Worm (Caenorhabditis elegans) whole organism, mixed stage, embryonic: Measurements from ENCODE around the gene Y77E11A.16.

ENCODE experiments used
- bed-3 ChIP-seq: fragments of 200-800 bp; sonication (Bioruptor generic); optimal IDR thresholded peaks from 3 replicates; lab custom pipeline; 2018; ENCODE audit warnings: mild to moderate bottlenecking, missing genetic modification characterization, moderate library complexity, missing compliant biosample characterization
- blmp-1 ChIP-seq: fragments of 150-350 bp; optimal IDR thresholded peaks from 2 replicates; lab custom pipeline; 2014; ENCODE audit warnings: missing biosample characterization, missing genetic modification characterization
- ceh-39 ChIP-seq: fragments of 150-350 bp; optimal IDR thresholded peaks from 2 replicates; lab custom pipeline; 2014; ENCODE audit warnings: missing biosample characterization, missing genetic modification characterization
- ceh-83 ChIP-seq: fragments of 200-800 bp; sonication (Bioruptor generic); optimal IDR thresholded peaks from 2 replicates; lab custom pipeline; 2018; ENCODE audit warnings: mild to moderate bottlenecking, missing genetic modification characterization, missing compliant biosample characterization
- ces-1 ChIP-seq: fragments of 150-350 bp; optimal IDR thresholded peaks from 2 replicates; lab custom pipeline; 2014; ENCODE audit warnings: missing biosample characterization, missing genetic modification reagents, missing genetic modification characterization
- cnd-1 ChIP-seq: fragments of 200-800 bp; sonication (Bioruptor generic); optimal IDR thresholded peaks from 2 replicates; lab custom pipeline; 2018; ENCODE audit warnings: mild to moderate bottlenecking, missing genetic modification characterization, missing compliant biosample characterization
- drap-1 ChIP-seq: fragments of 200-800 bp; sonication (Bioruptor generic); optimal IDR thresholded peaks from 3 replicates; lab custom pipeline; 2018; ENCODE audit warnings: mild to moderate bottlenecking, missing genetic modification characterization, missing compliant biosample characterization
- elt-1 ChIP-seq: sonication (generic microtip); optimal IDR thresholded peaks from 2 replicates; lab custom pipeline; 2017; ENCODE audit warnings: missing genetic modification characterization, mild to moderate bottlenecking, missing compliant biosample characterization, antibody characterized with exemption, moderate library complexity, borderline replicate concordance; ENCODE audit not compliant: insufficient read depth
- elt-3 ChIP-seq: fragments of 150-350 bp; optimal IDR thresholded peaks from 2 replicates; lab custom pipeline; 2014; ENCODE audit warnings: missing biosample characterization, missing genetic modification characterization
- flh-1 ChIP-seq: fragments of 200-800 bp; sonication (Bioruptor generic); optimal IDR thresholded peaks from 2 replicates; lab custom pipeline; 2018; ENCODE audit warnings: mild to moderate bottlenecking, missing genetic modification characterization, moderate library complexity, missing compliant biosample characterization
- ham-2 ChIP-seq: fragments of 200-800 bp; sonication (Bioruptor generic); optimal IDR thresholded peaks from 2 replicates; lab custom pipeline; 2018; ENCODE audit warnings: mild to moderate bottlenecking, missing genetic modification characterization, missing compliant biosample characterization
- hlh-1 ChIP-seq: fragments of 150-350 bp; optimal IDR thresholded peaks from 2 replicates; lab custom pipeline; 2014; ENCODE audit warnings: missing biosample characterization, missing genetic modification reagents, missing genetic modification characterization
- lin-13 ChIP-seq: fragments of 150-350 bp; optimal IDR thresholded peaks from 2 replicates; lab custom pipeline; 2014; ENCODE audit warnings: missing biosample characterization, missing genetic modification characterization
- lin-32 ChIP-seq: fragments of 200-800 bp; sonication (Bioruptor generic); optimal IDR thresholded peaks from 2 replicates; lab custom pipeline; 2018; ENCODE audit warnings: mild to moderate bottlenecking, missing genetic modification characterization, missing compliant biosample characterization
- lsy-2 ChIP-seq: fragments of 150-350 bp; optimal IDR thresholded peaks from 2 replicates; lab custom pipeline; 2014; ENCODE audit warnings: missing biosample characterization, missing genetic modification characterization
- mab-5 ChIP-seq: fragments of 150-350 bp; optimal IDR thresholded peaks from 2 replicates; lab custom pipeline; 2014; ENCODE audit warnings: missing biosample characterization, missing genetic modification characterization
- mep-1 ChIP-seq: fragments of 150-350 bp; optimal IDR thresholded peaks from 2 replicates; lab custom pipeline; 2017; ENCODE audit warnings: missing biosample characterization, missing genetic modification reagents, missing genetic modification characterization, inconsistent platforms
- mls-2 ChIP-seq: sonication (generic microtip); optimal IDR thresholded peaks from 2 replicates; lab custom pipeline; 2016; ENCODE audit warnings: mild to moderate bottlenecking, missing genetic modification characterization, moderate library complexity, missing compliant biosample characterization
- nhr-12 ChIP-seq: fragments of 150-350 bp; optimal IDR thresholded peaks from 2 replicates; lab custom pipeline; 2014; ENCODE audit warnings: missing biosample characterization, missing genetic modification characterization
- nhr-2 ChIP-seq: fragments of 150-350 bp; optimal IDR thresholded peaks from 2 replicates; lab custom pipeline; 2014; ENCODE audit warnings: missing biosample characterization, missing genetic modification characterization
- nhr-237 ChIP-seq: fragments of 150-350 bp; optimal IDR thresholded peaks from 2 replicates; lab custom pipeline; 2014; ENCODE audit warnings: missing biosample characterization, missing genetic modification characterization
- nhr-28 ChIP-seq: fragments of 150-350 bp; optimal IDR thresholded peaks from 2 replicates; lab custom pipeline; 2014; ENCODE audit warnings: missing biosample characterization, missing genetic modification characterization
- nhr-76 ChIP-seq: sonication (generic microtip); optimal IDR thresholded peaks from 2 replicates; lab custom pipeline; 2017; ENCODE audit warnings: missing biosample characterization, missing genetic modification characterization
- pha-4 ChIP-seq: fragments of 150-350 bp; optimal IDR thresholded peaks from 2 replicates; lab custom pipeline; 2018; ENCODE audit warnings: missing biosample characterization, missing genetic modification reagents, missing genetic modification characterization
- snpc-4 ChIP-seq: fragments of 150-350 bp; optimal IDR thresholded peaks from 2 replicates; lab custom pipeline; 2014; ENCODE audit warnings: missing biosample characterization, missing genetic modification characterization
- sptf-1 ChIP-seq: sonication (generic microtip); optimal IDR thresholded peaks from 2 replicates; lab custom pipeline; 2017; ENCODE audit warnings: mild to moderate bottlenecking, missing genetic modification characterization, moderate library complexity, missing compliant biosample characterization
- tbx-8 ChIP-seq: fragments of 200-800 bp; sonication (Bioruptor generic); optimal IDR thresholded peaks from 2 replicates; lab custom pipeline; 2018; ENCODE audit warnings: mild to moderate bottlenecking, missing genetic modification characterization, moderate library complexity, missing compliant biosample characterization
- unc-120 ChIP-seq: sonication (generic microtip); optimal IDR thresholded peaks from 2 replicates; lab custom pipeline; 2017; ENCODE audit warnings: missing genetic modification characterization, missing compliant biosample characterization; ENCODE audit not compliant: poor library complexity, severe bottlenecking
- unc-39 ChIP-seq: fragments of 150-350 bp; optimal IDR thresholded peaks from 2 replicates; lab custom pipeline; 2014; ENCODE audit warnings: missing biosample characterization, missing genetic modification characterization
- unc-62 ChIP-seq: fragments of 150-350 bp; optimal IDR thresholded peaks from 2 replicates; lab custom pipeline; 2014; ENCODE audit warnings: missing biosample characterization, missing genetic modification reagents, missing genetic modification characterization
- zip-8 ChIP-seq: fragments of 150-350 bp; optimal IDR thresholded peaks from 2 replicates; lab custom pipeline; 2014; ENCODE audit warnings: missing biosample characterization, missing genetic modification characterization

Y77E11A.16 gene

DNA sequence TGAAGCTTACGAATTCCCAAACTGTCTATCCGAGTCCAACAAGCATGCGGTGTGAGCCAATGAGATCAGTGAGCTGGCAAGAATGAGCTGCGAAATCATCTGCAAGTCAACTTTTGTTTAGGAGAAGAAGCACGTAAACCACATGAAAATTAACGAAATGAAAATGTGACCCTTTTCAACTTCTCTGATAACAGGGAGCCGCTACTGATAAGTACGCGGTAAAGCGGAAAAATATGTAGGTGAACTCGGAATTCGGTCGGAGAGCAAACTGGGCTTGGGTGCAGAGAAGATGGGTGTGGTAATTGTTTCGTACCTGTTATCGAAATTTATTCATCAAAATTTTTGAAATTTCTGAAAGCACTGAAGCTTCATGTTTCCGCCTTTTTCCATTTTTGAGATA lies 31.3 kb downstream of the Y77E11A.16 start, which contains the start of gene clec-172:
clec-172 (minus strand) TSS at position 101 of the 400 bp plus-strand sequence.
- no peak for TF ChIP-seq mab-5 (tag; lab: Kevin White, UChicago)
- TF ChIP-seq ham-2, result no peak
- TF ChIP-seq mep-1 (tag; lab: Kevin White, UChicago), result no peak
- TF ChIP-seq nhr-12, result no peak
- no peak for TF ChIP-seq elt-1
- TF ChIP-seq nhr-28 (tag; lab: Kevin White, UChicago), result no peak
- TF ChIP-seq flh-1, result no peak
- TF ChIP-seq mls-2 (tag; lab: Kevin White, UChicago), result no peak
- TF ChIP-seq, all 35 proteins: peak for 0

DNA sequence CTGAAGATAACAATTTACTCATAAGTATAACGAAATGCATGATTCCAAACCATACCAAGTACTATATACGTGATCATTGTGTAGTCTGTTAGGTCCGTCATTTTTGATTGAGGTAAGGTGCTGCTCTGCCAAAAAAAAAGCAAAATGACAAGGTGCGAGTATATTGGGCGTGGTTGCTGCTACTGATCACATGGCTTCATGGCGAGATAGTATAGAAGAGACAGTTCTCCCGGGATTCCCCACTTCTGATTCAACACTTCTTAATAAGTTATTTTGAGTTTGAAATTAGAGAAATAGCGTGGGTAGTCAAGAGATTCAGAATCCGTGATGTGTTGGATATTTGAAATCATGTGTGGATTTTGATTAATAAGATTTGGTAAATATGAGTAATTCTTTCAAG lies 36.0 kb downstream of the Y77E11A.16 start, which contains the start of gene K03H6.4:
K03H6.4 (minus strand) TSS at position 101 of the 400 bp plus-strand sequence.
- TF ChIP-seq mab-5 (tag; lab: Kevin White, UChicago), result no peak
- TF ChIP-seq bed-3 (GFP tag; lab: Kevin White, UChicago), result no peak
- no peak for TF ChIP-seq cnd-1 (tag; lab: Kevin White, UChicago)
- TF ChIP-seq nhr-28 (tag; lab: Kevin White, UChicago), result no peak
- no peak for TF ChIP-seq nhr-12
- TF ChIP-seq lsy-2 (tag; lab: Kevin White, UChicago), result no peak
- TF ChIP-seq elt-1, result no peak
- TF ChIP-seq tbx-8 (GFP tag; lab: Kevin White, UChicago), result no peak
- TF ChIP-seq, all 35 proteins: peak for 0

DNA sequence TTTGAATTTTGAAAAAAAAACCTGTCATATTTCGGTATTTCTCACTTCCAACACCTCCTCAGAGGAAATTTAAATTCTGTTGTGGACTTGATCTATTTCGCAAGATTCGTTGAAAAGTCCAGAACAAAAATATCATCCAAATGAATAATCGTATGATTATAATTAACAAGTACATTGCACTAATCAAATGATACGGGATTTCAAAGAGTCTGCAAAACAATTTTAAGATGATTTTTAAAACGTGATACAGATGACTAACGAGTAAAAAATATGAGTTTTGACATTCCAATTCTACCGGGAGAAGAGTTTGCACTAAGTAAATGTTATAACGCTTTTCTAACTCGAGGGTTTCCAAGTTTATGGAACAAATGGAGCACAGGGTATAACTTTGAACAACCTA lies 37.1 kb downstream of the Y77E11A.16 start:
- TF ChIP-seq mls-2 (tag; lab: Kevin White, UChicago), result no peak
- TF ChIP-seq blmp-1, result no peak
- TF ChIP-seq hlh-1 (tag; lab: Kevin White, UChicago), result no peak
- no peak for TF ChIP-seq elt-3 (tag; lab: Kevin White, UChicago)
- no peak for TF ChIP-seq bed-3 (GFP tag; lab: Kevin White, UChicago)
- TF ChIP-seq lin-32 (GFP tag; lab: Kevin White, UChicago), result no peak

DNA sequence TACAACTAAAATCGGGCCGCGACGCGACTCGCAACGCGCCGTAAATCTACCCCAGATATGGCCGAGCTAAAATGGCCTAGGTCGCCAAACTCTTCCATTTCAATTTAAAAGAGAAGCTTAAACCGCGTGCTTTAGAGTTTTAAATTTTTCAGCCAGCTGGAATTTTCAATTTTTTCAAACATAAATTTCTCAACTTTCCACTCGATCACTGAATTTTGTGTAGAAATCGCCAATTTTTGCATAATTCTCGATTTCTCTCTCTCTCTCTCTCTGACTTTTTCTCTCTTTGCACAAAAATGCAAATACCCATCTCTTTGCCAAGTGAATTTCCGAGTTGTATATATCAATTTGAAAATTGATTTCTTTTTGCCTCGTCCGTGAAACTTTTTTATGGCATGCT lies 38.2 kb downstream of the Y77E11A.16 start, which contains the start of gene K03H6.1:
K03H6.1 (plus strand) TSS at position 301 of the 400 bp plus-strand sequence.
- TF ChIP-seq mab-5 (tag; lab: Kevin White, UChicago) (no peak), unc-62 (GFP tag; lab: Kevin White, UChicago) (no peak), ceh-39 (tag; lab: Kevin White, UChicago) (no peak), nhr-237 (tag; lab: Kevin White, UChicago) (no peak), elt-1 (no peak), unc-39 (tag; lab: Kevin White, UChicago) (no peak), hlh-1 (tag; lab: Kevin White, UChicago) (no peak), nhr-2 (no peak), lin-32 (GFP tag; lab: Kevin White, UChicago) (no peak), nhr-28 (tag; lab: Kevin White, UChicago) (no peak), flh-1 (no peak), zip-8 (no peak), unc-120 (tag; lab: Kevin White, UChicago) (no peak), nhr-12 (no peak), nhr-76 (tag; lab: Kevin White, UChicago) (no peak), ces-1 (GFP tag; lab: Kevin White, UChicago) (no peak), ceh-83 (no peak), lin-13 (tag; lab: Kevin White, UChicago) (no peak), drap-1 (GFP tag; lab: Kevin White, UChicago) (no peak), mep-1 (tag; lab: Kevin White, UChicago) (no peak)

DNA sequence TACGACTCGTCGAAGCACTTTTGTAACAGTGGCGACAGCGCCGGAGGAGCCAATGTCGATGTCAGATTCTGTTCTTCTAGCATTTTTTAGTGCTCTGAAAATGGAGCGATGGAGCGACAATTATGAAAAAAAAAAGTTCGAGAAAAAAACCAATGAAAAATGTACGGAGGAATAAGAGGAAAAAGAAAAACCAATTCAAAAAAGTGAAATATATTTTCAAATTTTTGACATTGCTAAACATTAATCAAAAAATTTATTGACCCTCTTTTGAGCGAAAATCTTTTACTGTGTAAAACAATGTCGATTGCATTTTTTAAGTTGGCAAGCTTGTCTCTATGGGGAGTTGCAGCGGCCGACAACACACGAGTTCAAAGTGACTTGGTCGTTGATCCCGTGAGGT lies 51.1 kb downstream of the Y77E11A.16 start, which contains the start of gene K03H6.5:
K03H6.5 (minus strand) TSS at position 101 of the 400 bp plus-strand sequence.
- no peak for TF ChIP-seq pha-4
- no peak for TF ChIP-seq bed-3 (GFP tag; lab: Kevin White, UChicago)
- no peak for TF ChIP-seq mls-2 (tag; lab: Kevin White, UChicago)
- no peak for TF ChIP-seq unc-39 (tag; lab: Kevin White, UChicago)
- no peak for TF ChIP-seq sptf-1 (tag; lab: Kevin White, UChicago)
- no peak for TF ChIP-seq mab-5 (tag; lab: Kevin White, UChicago)
- TF ChIP-seq lin-32 (GFP tag; lab: Kevin White, UChicago), result no peak
- no peak for TF ChIP-seq nhr-237 (tag; lab: Kevin White, UChicago)
- no peak for TF ChIP-seq lsy-2 (tag; lab: Kevin White, UChicago)
- no peak for TF ChIP-seq nhr-76 (tag; lab: Kevin White, UChicago)
- no peak for TF ChIP-seq ceh-39 (tag; lab: Kevin White, UChicago)
- no peak for TF ChIP-seq snpc-4 (tag; lab: Kevin White, UChicago)
- TF ChIP-seq cnd-1 (tag; lab: Kevin White, UChicago), result no peak
- TF ChIP-seq ham-2, result no peak
- no peak for TF ChIP-seq zip-8
